Worm (Caenorhabditis elegans) whole organism, mixed stage, embryonic: Measurements from ENCODE around the gene rpl-36.A.

Experiments used
- M03D4.4 ChIP-seq: sonication (generic microtip); optimal IDR thresholded peaks from 2 replicates; lab custom pipeline; 2017; ENCODE audit warnings: mild to moderate bottlenecking, missing genetic modification characterization, missing compliant biosample characterization
- bed-3 ChIP-seq: fragments of 200-800 bp; sonication (Bioruptor generic); optimal IDR thresholded peaks from 3 replicates; lab custom pipeline; 2018; ENCODE audit warnings: mild to moderate bottlenecking, missing genetic modification characterization, moderate library complexity, missing compliant biosample characterization
- blmp-1 ChIP-seq: fragments of 150-350 bp; optimal IDR thresholded peaks from 2 replicates; lab custom pipeline; 2014; ENCODE audit warnings: missing biosample characterization, missing genetic modification characterization
- ceh-39 ChIP-seq: fragments of 150-350 bp; optimal IDR thresholded peaks from 2 replicates; lab custom pipeline; 2014; ENCODE audit warnings: missing biosample characterization, missing genetic modification characterization
- ceh-43 ChIP-seq: fragments of 200-800 bp; sonication (Bioruptor generic); optimal IDR thresholded peaks from 2 replicates; lab custom pipeline; 2018; ENCODE audit warnings: mild to moderate bottlenecking, missing genetic modification characterization, moderate library complexity, missing compliant biosample characterization
- ceh-83 ChIP-seq: fragments of 200-800 bp; sonication (Bioruptor generic); optimal IDR thresholded peaks from 2 replicates; lab custom pipeline; 2018; ENCODE audit warnings: mild to moderate bottlenecking, missing genetic modification characterization, missing compliant biosample characterization
- ces-1 ChIP-seq: fragments of 150-350 bp; optimal IDR thresholded peaks from 2 replicates; lab custom pipeline; 2014; ENCODE audit warnings: missing biosample characterization, missing genetic modification reagents, missing genetic modification characterization
- cnd-1 ChIP-seq: fragments of 200-800 bp; sonication (Bioruptor generic); optimal IDR thresholded peaks from 2 replicates; lab custom pipeline; 2018; ENCODE audit warnings: mild to moderate bottlenecking, missing genetic modification characterization, missing compliant biosample characterization
- drap-1 ChIP-seq: fragments of 200-800 bp; sonication (Bioruptor generic); optimal IDR thresholded peaks from 3 replicates; lab custom pipeline; 2018; ENCODE audit warnings: mild to moderate bottlenecking, missing genetic modification characterization, missing compliant biosample characterization
- elt-1 ChIP-seq: sonication (generic microtip); optimal IDR thresholded peaks from 2 replicates; lab custom pipeline; 2017; ENCODE audit warnings: missing genetic modification characterization, mild to moderate bottlenecking, missing compliant biosample characterization, antibody characterized with exemption, moderate library complexity, borderline replicate concordance; ENCODE audit not compliant: insufficient read depth
- elt-3 ChIP-seq: fragments of 150-350 bp; optimal IDR thresholded peaks from 2 replicates; lab custom pipeline; 2014; ENCODE audit warnings: missing biosample characterization, missing genetic modification characterization
- flh-1 ChIP-seq: fragments of 200-800 bp; sonication (Bioruptor generic); optimal IDR thresholded peaks from 2 replicates; lab custom pipeline; 2018; ENCODE audit warnings: mild to moderate bottlenecking, missing genetic modification characterization, moderate library complexity, missing compliant biosample characterization
- ham-2 ChIP-seq: fragments of 200-800 bp; sonication (Bioruptor generic); optimal IDR thresholded peaks from 2 replicates; lab custom pipeline; 2018; ENCODE audit warnings: mild to moderate bottlenecking, missing genetic modification characterization, missing compliant biosample characterization
- hlh-1 ChIP-seq: fragments of 150-350 bp; optimal IDR thresholded peaks from 2 replicates; lab custom pipeline; 2014; ENCODE audit warnings: missing biosample characterization, missing genetic modification reagents, missing genetic modification characterization
- lin-13 ChIP-seq: fragments of 150-350 bp; optimal IDR thresholded peaks from 2 replicates; lab custom pipeline; 2014; ENCODE audit warnings: missing biosample characterization, missing genetic modification characterization
- lin-32 ChIP-seq: fragments of 200-800 bp; sonication (Bioruptor generic); optimal IDR thresholded peaks from 2 replicates; lab custom pipeline; 2018; ENCODE audit warnings: mild to moderate bottlenecking, missing genetic modification characterization, missing compliant biosample characterization
- lsy-2 ChIP-seq: fragments of 150-350 bp; optimal IDR thresholded peaks from 2 replicates; lab custom pipeline; 2014; ENCODE audit warnings: missing biosample characterization, missing genetic modification characterization
- mab-5 ChIP-seq: fragments of 150-350 bp; optimal IDR thresholded peaks from 2 replicates; lab custom pipeline; 2014; ENCODE audit warnings: missing biosample characterization, missing genetic modification characterization
- mep-1 ChIP-seq: fragments of 150-350 bp; optimal IDR thresholded peaks from 2 replicates; lab custom pipeline; 2017; ENCODE audit warnings: missing biosample characterization, missing genetic modification reagents, missing genetic modification characterization, inconsistent platforms
- mls-2 ChIP-seq: sonication (generic microtip); optimal IDR thresholded peaks from 2 replicates; lab custom pipeline; 2016; ENCODE audit warnings: mild to moderate bottlenecking, missing genetic modification characterization, moderate library complexity, missing compliant biosample characterization
- nhr-12 ChIP-seq: fragments of 150-350 bp; optimal IDR thresholded peaks from 2 replicates; lab custom pipeline; 2014; ENCODE audit warnings: missing biosample characterization, missing genetic modification characterization
- nhr-2 ChIP-seq: fragments of 150-350 bp; optimal IDR thresholded peaks from 2 replicates; lab custom pipeline; 2014; ENCODE audit warnings: missing biosample characterization, missing genetic modification characterization
- nhr-237 ChIP-seq: fragments of 150-350 bp; optimal IDR thresholded peaks from 2 replicates; lab custom pipeline; 2014; ENCODE audit warnings: missing biosample characterization, missing genetic modification characterization
- nhr-28 ChIP-seq: fragments of 150-350 bp; optimal IDR thresholded peaks from 2 replicates; lab custom pipeline; 2014; ENCODE audit warnings: missing biosample characterization, missing genetic modification characterization
- nhr-76 ChIP-seq: sonication (generic microtip); optimal IDR thresholded peaks from 2 replicates; lab custom pipeline; 2017; ENCODE audit warnings: missing biosample characterization, missing genetic modification characterization
- pha-4 ChIP-seq: fragments of 150-350 bp; optimal IDR thresholded peaks from 2 replicates; lab custom pipeline; 2018; ENCODE audit warnings: missing biosample characterization, missing genetic modification reagents, missing genetic modification characterization
- sem-2 ChIP-seq: fragments of 200-800 bp; sonication (Bioruptor generic); optimal IDR thresholded peaks from 2 replicates; lab custom pipeline; 2018; ENCODE audit warnings: mild to moderate bottlenecking, missing genetic modification characterization, missing compliant biosample characterization
- snpc-4 ChIP-seq: fragments of 150-350 bp; optimal IDR thresholded peaks from 2 replicates; lab custom pipeline; 2014; ENCODE audit warnings: missing biosample characterization, missing genetic modification characterization
- sptf-1 ChIP-seq: sonication (generic microtip); optimal IDR thresholded peaks from 2 replicates; lab custom pipeline; 2017; ENCODE audit warnings: mild to moderate bottlenecking, missing genetic modification characterization, moderate library complexity, missing compliant biosample characterization
- tbx-8 ChIP-seq: fragments of 200-800 bp; sonication (Bioruptor generic); optimal IDR thresholded peaks from 2 replicates; lab custom pipeline; 2018; ENCODE audit warnings: mild to moderate bottlenecking, missing genetic modification characterization, moderate library complexity, missing compliant biosample characterization
- unc-120 ChIP-seq: sonication (generic microtip); optimal IDR thresholded peaks from 2 replicates; lab custom pipeline; 2017; ENCODE audit warnings: missing genetic modification characterization, missing compliant biosample characterization; ENCODE audit not compliant: poor library complexity, severe bottlenecking
- unc-39 ChIP-seq: fragments of 150-350 bp; optimal IDR thresholded peaks from 2 replicates; lab custom pipeline; 2014; ENCODE audit warnings: missing biosample characterization, missing genetic modification characterization
- unc-62 ChIP-seq: fragments of 150-350 bp; optimal IDR thresholded peaks from 2 replicates; lab custom pipeline; 2014; ENCODE audit warnings: missing biosample characterization, missing genetic modification reagents, missing genetic modification characterization
- zip-8 ChIP-seq: fragments of 150-350 bp; optimal IDR thresholded peaks from 2 replicates; lab custom pipeline; 2014; ENCODE audit warnings: missing biosample characterization, missing genetic modification characterization
- ztf-11 ChIP-seq: fragments of 150-350 bp; optimal IDR thresholded peaks from 2 replicates; lab custom pipeline; 2014; ENCODE audit warnings: missing biosample characterization, missing genetic modification characterization

rpl-36.A gene

ce11 chrII:11097154-11097887 lies at the start of gene rpl-36.A, which contains the start of gene nuo-1:
rpl-36.A (minus strand) TSS chrII:11097204.
nuo-1 (plus strand) TSS chrII:11097837.
- TF ChIP-seq bed-3 (no peak), lin-13 (peak; percentile 76), ceh-39 (tag; lab: Kevin White, UChicago) (peak; percentile 44), ham-2 (GFP tag; lab: Kevin White, UChicago) (peak; percentile 1), nhr-12 (tag; lab: Kevin White, UChicago) (no peak), unc-62 (peak; percentile 34), pha-4 (tag; lab: Kevin White, UChicago) (peak; percentile 73), ces-1 (GFP tag; lab: Kevin White, UChicago) (peak; percentile 53), unc-120 (peak; percentile 80), nhr-237 (tag; lab: Kevin White, UChicago) (peak; percentile 94), nhr-2 (tag; lab: Kevin White, UChicago) (no peak), elt-1 (tag; lab: Kevin White, UChicago) (no peak), sem-2 (GFP tag; lab: Kevin White, UChicago) (no peak), ztf-11 (tag; lab: Kevin White, UChicago) (no peak), M03D4.4 (no peak), snpc-4 (tag; lab: Kevin White, UChicago) (no peak), lsy-2 (tag; lab: Kevin White, UChicago) (peak; percentile 98), hlh-1 (tag; lab: Kevin White, UChicago) (peak; percentile 55), cnd-1 (tag; lab: Kevin White, UChicago) (no peak), unc-39 (tag; lab: Kevin White, UChicago) (no peak), zip-8 (no peak), ceh-43 (GFP tag; lab: Kevin White, UChicago) (no peak), mls-2 (tag; lab: Kevin White, UChicago) (no peak), drap-1 (peak; percentile 4), mab-5 (tag; lab: Kevin White, UChicago) (no peak), nhr-76 (tag; lab: Kevin White, UChicago) (no peak), lin-32 (GFP tag; lab: Kevin White, UChicago) (no peak), nhr-28 (tag; lab: Kevin White, UChicago) (no peak), mep-1 (tag; lab: Kevin White, UChicago) (peak; percentile 93), flh-1 (GFP tag; lab: Kevin White, UChicago) (no peak), elt-3 (tag; lab: Kevin White, UChicago) (no peak), ceh-83 (GFP tag; lab: Kevin White, UChicago) (no peak), blmp-1 (tag; lab: Kevin White, UChicago) (peak; percentile 89), sptf-1 (tag; lab: Kevin White, UChicago) (peak; percentile 50), tbx-8 (GFP tag; lab: Kevin White, UChicago) (no peak)

- TF ChIP-seq sptf-1 (tag; lab: Kevin White, UChicago) (no peak), elt-3 (tag; lab: Kevin White, UChicago) (no peak), unc-120 (no peak), blmp-1 (tag; lab: Kevin White, UChicago) (no peak), nhr-28 (tag; lab: Kevin White, UChicago) (no peak), nhr-76 (tag; lab: Kevin White, UChicago) (no peak)
These were observed 45.6 kb upstream of the rpl-36.A start, which contains the start of gene arrd-6 for ce11 chrII:11142571-11142970. arrd-6 (plus strand) TSS chrII:11142739.

ce11 chrII:11140140-11140539 lies 43.1 kb upstream of the rpl-36.A start, which contains the start of gene F40F8.4:
F40F8.4 (minus strand) TSS chrII:11140240.
- TF ChIP-seq M03D4.4: no peak
- TF ChIP-seq mls-2 (tag; lab: Kevin White, UChicago): no peak
- no peak for TF ChIP-seq ces-1 (GFP tag; lab: Kevin White, UChicago)
- TF ChIP-seq flh-1 (GFP tag; lab: Kevin White, UChicago): no peak
- no peak for TF ChIP-seq mep-1 (tag; lab: Kevin White, UChicago)
